Fruit fly (Drosophila melanogaster) whole organism, embryonic: Measurements from ENCODE around the gene CalpB.

Experiments
- Asciz ChIP-seq: fragments of 200-800 bp; sonication (Bioruptor generic); optimal IDR thresholded peaks from 2 replicates; lab custom pipeline; 2017; ENCODE audit warnings: missing biosample characterization, mild to moderate bottlenecking, missing genetic modification characterization, missing genetic modification reagents
- CG10366 ChIP-seq: fragments of 200-800 bp; sonication (Bioruptor generic); IDR thresholded peaks from 2 replicates; pipeline ENCODE4 v1.3.6; 2022; ENCODE audit warnings: missing biosample characterization, missing genetic modification characterization
- CG11247 ChIP-seq: fragments of 200-800 bp; sonication (Bioruptor generic); IDR thresholded peaks from 2 replicates; pipeline ENCODE4 v1.3.6; 2022; ENCODE audit warnings: missing biosample characterization, missing genetic modification characterization
- CG11398 ChIP-seq: fragments of 200-800 bp; sonication (Bioruptor generic); optimal IDR thresholded peaks from 2 replicates; lab custom pipeline; 2016; ENCODE audit warnings: missing biosample characterization, missing genetic modification characterization
- CG17328 ChIP-seq: fragments of 200-800 bp; sonication (Bioruptor generic); IDR thresholded peaks from 2 replicates; pipeline ENCODE4 v1.3.6; 2022; ENCODE audit warnings: missing biosample characterization, missing genetic modification characterization
- CG18619 ChIP-seq: fragments of 200-800 bp; sonication (Bioruptor generic); optimal IDR thresholded peaks from 3 replicates; lab custom pipeline; 2017; ENCODE audit warnings: missing biosample characterization, mild to moderate bottlenecking, missing genetic modification characterization
- CG31224 ChIP-seq: fragments of 200-800 bp; sonication (Bioruptor generic); IDR thresholded peaks from 2 replicates; pipeline ENCODE4 v1.3.6; 2022; ENCODE audit warnings: missing biosample characterization, missing genetic modification characterization
- CG3726 ChIP-seq: fragments of 200-800 bp; sonication (Bioruptor generic); IDR thresholded peaks from 3 replicates; pipeline ENCODE4, ENCODE4 v1.3.6; 2022; ENCODE audit warnings: missing biosample characterization, missing genetic modification characterization
- CG4360 ChIP-seq: fragments of 200-800 bp; sonication (Bioruptor generic); IDR thresholded peaks from 2 replicates; pipeline ENCODE4 v1.3.6; 2022; ENCODE audit warnings: missing biosample characterization, missing genetic modification characterization
- CG7556 ChIP-seq: fragments of 200-800 bp; sonication (Bioruptor generic); optimal IDR thresholded peaks from 2 replicates; lab custom pipeline; 2017; ENCODE audit warnings: missing biosample characterization, mild to moderate bottlenecking, missing genetic modification characterization
- CG9817 ChIP-seq: fragments of 200-800 bp; sonication (Bioruptor generic); optimal IDR thresholded peaks from 2 replicates; lab custom pipeline; 2018; ENCODE audit warnings: missing biosample characterization, mild to moderate bottlenecking, missing genetic modification characterization, moderate library complexity
- Dref ChIP-seq: fragments of 200-800 bp; sonication (Bioruptor generic); IDR thresholded peaks from 2 replicates; pipeline ENCODE4 v1.3.6; 2022; ENCODE audit warnings: missing biosample characterization, missing genetic modification characterization
- Drgx ChIP-seq: fragments of 200-800 bp; sonication (Bioruptor generic); IDR thresholded peaks from 2 replicates; pipeline ENCODE4 v1.3.6; 2022; ENCODE audit warnings: missing biosample characterization, missing genetic modification characterization
- Elba2 ChIP-seq: fragments of 200-800 bp; sonication (Bioruptor generic); optimal IDR thresholded peaks from 3 replicates; lab custom pipeline; 2016; ENCODE audit warnings: missing biosample characterization, missing genetic modification characterization
- Hmr ChIP-seq: fragments of 200-800 bp; sonication (Bioruptor generic); optimal IDR thresholded peaks from 3 replicates; lab custom pipeline; 2017; ENCODE audit warnings: mild to moderate bottlenecking, missing biosample characterization, missing genetic modification reagents, missing genetic modification characterization
- Jarid2 ChIP-seq: fragments of 200-800 bp; sonication (Bioruptor generic); optimal IDR thresholded peaks from 3 replicates; lab custom pipeline; 2017; ENCODE audit warnings: mild to moderate bottlenecking, missing biosample characterization, missing genetic modification reagents, missing genetic modification characterization
- NFAT ChIP-seq: fragments of 200-800 bp; sonication (Bioruptor generic); IDR thresholded peaks from 2 replicates; pipeline ENCODE4 v1.3.6; 2022; ENCODE audit warnings: missing biosample characterization, missing genetic modification characterization
- Opbp ChIP-seq: fragments of 200-800 bp; sonication (Bioruptor generic); IDR thresholded peaks from 3 replicates; pipeline ENCODE4 v1.3.6; 2022; ENCODE audit warnings: missing biosample characterization, missing genetic modification characterization; ENCODE audit not compliant: partially characterized antibody
- Sry-β ChIP-seq: fragments of 200-800 bp; sonication (Bioruptor generic); optimal IDR thresholded peaks from 2 replicates; lab custom pipeline; 2018; ENCODE audit warnings: missing biosample characterization, mild to moderate bottlenecking, missing genetic modification characterization, moderate library complexity
- TFAM ChIP-seq: fragments of 200-800 bp; sonication (Bioruptor generic); optimal IDR thresholded peaks from 2 replicates; lab custom pipeline; 2017; ENCODE audit warnings: missing biosample characterization, missing genetic modification characterization, inconsistent platforms
- Trl ChIP-seq, 3 experiments: fragments of >200 bp in 2 of 3; fragments of 200-800 bp in 1 of 3; sonication (Bioruptor generic) in 1 of 3; optimal IDR thresholded peaks; 2 replicates in 1 of 3; 3 replicates in 2 of 3; lab custom pipeline; 2016 to 2017; ENCODE audit warnings: missing biosample characterization in 1 of 3, missing genetic modification characterization in 1 of 3
- Xrp1 ChIP-seq: fragments of 200-800 bp; sonication (Bioruptor generic); IDR thresholded peaks from 2 replicates; pipeline ENCODE4 v1.3.6; 2022; ENCODE audit warnings: missing biosample characterization, missing genetic modification characterization
- amos ChIP-seq: fragments of 200-800 bp; sonication (Bioruptor generic); IDR thresholded peaks from 2 replicates; pipeline ENCODE4 v1.3.6; 2022; ENCODE audit warnings: missing biosample characterization, missing genetic modification characterization; ENCODE audit not compliant: partially characterized antibody
- bcd ChIP-seq: fragments of 200-800 bp; sonication (Bioruptor generic); optimal IDR thresholded peaks from 2 replicates; lab custom pipeline; 2017; ENCODE audit warnings: missing biosample characterization, mild to moderate bottlenecking, missing genetic modification characterization
- bsh ChIP-seq, 2 experiments: fragments of 200-800 bp; sonication (Bioruptor generic); optimal IDR thresholded peaks; 2 replicates each; lab custom pipeline; 2017 to 2018; ENCODE audit warnings: mild to moderate bottlenecking in 2 of 2, missing biosample characterization in 2 of 2, missing genetic modification characterization in 2 of 2, moderate library complexity in 1 of 2
- gce ChIP-seq: fragments of 200-800 bp; sonication (Bioruptor generic); IDR thresholded peaks from 3 replicates; pipeline ENCODE4 v1.3.6; 2022; ENCODE audit warnings: missing biosample characterization, missing genetic modification characterization
- gcm2 ChIP-seq: fragments of 200-800 bp; sonication (Bioruptor generic); optimal IDR thresholded peaks from 2 replicates; lab custom pipeline; 2016; ENCODE audit warnings: missing biosample characterization, missing genetic modification characterization
- jing ChIP-seq: fragments of 200-800 bp; sonication (Bioruptor generic); optimal IDR thresholded peaks from 2 replicates; lab custom pipeline; 2018; ENCODE audit warnings: missing biosample characterization, mild to moderate bottlenecking, missing genetic modification characterization
- nau ChIP-seq: fragments of 200-800 bp; sonication (Bioruptor generic); optimal IDR thresholded peaks from 3 replicates; lab custom pipeline; 2017; ENCODE audit warnings: missing biosample characterization, mild to moderate bottlenecking, missing genetic modification characterization, missing genetic modification reagents
- ranshi ChIP-seq: fragments of 200-800 bp; sonication (Bioruptor generic); IDR thresholded peaks from 2 replicates; pipeline ENCODE4 v1.3.6; 2022; ENCODE audit warnings: missing biosample characterization, missing genetic modification characterization
- rib ChIP-seq: fragments of 200-800 bp; sonication (Bioruptor generic); IDR thresholded peaks from 2 replicates; pipeline ENCODE4 v1.3.6; 2022; ENCODE audit warnings: missing biosample characterization, missing genetic modification characterization
- shn ChIP-seq: fragments of 200-800 bp; sonication (Bioruptor generic); optimal IDR thresholded peaks from 3 replicates; lab custom pipeline; 2016; ENCODE audit warnings: missing biosample characterization, missing genetic modification characterization
- sna ChIP-seq: fragments of 200-800 bp; sonication (Bioruptor generic); IDR thresholded peaks from 2 replicates; pipeline ENCODE4 v1.3.6; 2022; ENCODE audit warnings: missing biosample characterization, missing genetic modification characterization; ENCODE audit not compliant: partially characterized antibody
- sqz ChIP-seq: fragments of 200-800 bp; sonication (Bioruptor generic); optimal IDR thresholded peaks from 3 replicates; lab custom pipeline; 2018; ENCODE audit warnings: missing biosample characterization, mild to moderate bottlenecking, missing genetic modification characterization
- sug ChIP-seq: fragments of 200-800 bp; optimal IDR thresholded peaks from 2 replicates; lab custom pipeline; 2019; ENCODE audit warnings: missing biosample characterization, mild to moderate bottlenecking, missing genetic modification characterization, moderate library complexity
- tap ChIP-seq: fragments of 200-800 bp; optimal IDR thresholded peaks from 3 replicates; lab custom pipeline; 2019; ENCODE audit warnings: missing biosample characterization, mild to moderate bottlenecking, missing genetic modification characterization, moderate library complexity
- toy ChIP-seq: fragments of 200-800 bp; sonication (Bioruptor generic); IDR thresholded peaks from 2 replicates; pipeline ENCODE4 v1.3.6; 2022; ENCODE audit warnings: missing biosample characterization, missing genetic modification characterization
- twi ChIP-seq: fragments of 200-800 bp; optimal IDR thresholded peaks from 2 replicates; lab custom pipeline; 2019; ENCODE audit warnings: missing biosample characterization, mild to moderate bottlenecking, missing genetic modification characterization, moderate library complexity
- unpg ChIP-seq: fragments of 200-800 bp; sonication (Bioruptor generic); optimal IDR thresholded peaks from 3 replicates; lab custom pipeline; 2018; ENCODE audit warnings: missing biosample characterization, mild to moderate bottlenecking, missing genetic modification characterization, moderate library complexity
- vvl ChIP-seq: fragments of 200-800 bp; sonication (Bioruptor generic); IDR thresholded peaks from 2 replicates; pipeline ENCODE4 v1.3.6; 2022; ENCODE audit warnings: missing biosample characterization, missing genetic modification characterization
- zen ChIP-seq: fragments of 200-800 bp; sonication (Bioruptor generic); optimal IDR thresholded peaks from 3 replicates; lab custom pipeline; 2018; ENCODE audit warnings: missing biosample characterization, mild to moderate bottlenecking, missing genetic modification characterization, moderate library complexity
- zfh1 ChIP-seq: fragments of 200-800 bp; sonication (Bioruptor generic); IDR thresholded peaks from 3 replicates; pipeline ENCODE4 v1.3.6; 2022; ENCODE audit warnings: missing biosample characterization, missing genetic modification characterization

Gene CalpB

dm6 chr3L:9865053-9865442 lies 23.5 kb upstream of the CalpB start:
- TF ChIP-seq CG4360 (GFP tag; lab: Robert Waterston, UW), result peak; percentile 91
- TF ChIP-seq zen (tag; lab: Kevin White, UChicago), result no peak
- no peak for TF ChIP-seq Jarid2 (GFP tag; lab: Kevin White, UChicago)
- TF ChIP-seq bsh (GFP tag; optimal IDR thresholded peaks at IDR 0.05; lab: Kevin White, UChicago), result no peak
- no peak for TF ChIP-seq toy (GFP tag; lab: Robert Waterston, UW)

- TF ChIP-seq Xrp1 (GFP tag; lab: Robert Waterston, UW), result no peak
- peak; percentile 49; the same call in 1 of the 2 replicates for TF ChIP-seq Drgx (GFP tag; lab: Robert Waterston, UW)
- TF ChIP-seq NFAT (GFP tag; lab: Robert Waterston, UW), result no peak
These were observed 16.5 kb upstream of the CalpB start for dm6 chr3L:9872035-9872434.

dm6 chr3L:9878685-9879084 lies 9.9 kb upstream of the CalpB start, which contains the start of gene CG34382:
TSS of gene CG34382 (plus strand) at chr3L:9878985.
- no peak for TF ChIP-seq sqz (GFP tag; lab: Kevin White, UChicago)
- 0 out of 3 replicates have a peak, but pooled peaks have one; percentile 23 for TF ChIP-seq CG3726

dm6 chr3L:9893983-9894382 lies 5.4 kb downstream of the CalpB start:
- no peak for TF ChIP-seq TFAM (GFP tag; lab: Kevin White, UChicago)
- TF ChIP-seq nau (GFP tag; lab: Kevin White, UChicago), result no peak
- no peak for TF ChIP-seq Sry-β (GFP tag; lab: Kevin White, UChicago)
- no peak for TF ChIP-seq ranshi (GFP tag; lab: Robert Waterston, UW)
- TF ChIP-seq Dref, result no peak
- TF ChIP-seq bcd (GFP tag; lab: Kevin White, UChicago), result no peak
- no peak for TF ChIP-seq CG18619 (GFP tag; lab: Kevin White, UChicago)
- TF ChIP-seq CG31224 (GFP tag; lab: Robert Waterston, UW), result no peak
- no peak for TF ChIP-seq vvl

dm6 chr3L:9894643-9895042 lies 6.1 kb downstream of the CalpB start, which contains the start of the genes CG6709 and Hez:
TSS of gene CG6709 (minus strand) at chr3L:9894743.
TSS of gene Hez (minus strand) at chr3L:9894743.
- TF ChIP-seq sna (GFP tag; lab: Robert Waterston, UW) (no peak), gce (GFP tag; lab: Robert Waterston, UW) (no peak), Opbp (GFP tag; lab: Robert Waterston, UW) (no peak), Trl (optimal IDR thresholded peaks at IDR 0.05; lab: Kevin White, UChicago) (no peak), Trl (GFP tag; optimal IDR thresholded peaks at IDR 0.05; lab: Kevin White, UChicago) (no peak), jing (no peak), CG7556 (GFP tag; lab: Kevin White, UChicago) (no peak)

dm6 chr3L:9897164-9897783 lies 8.7 kb downstream of the CalpB start:
- TF ChIP-seq Hmr (GFP tag; lab: Kevin White, UChicago), result peak; percentile 1
- TF ChIP-seq CG9817 (tag; lab: Kevin White, UChicago), result no peak
- TF ChIP-seq gcm2 (GFP tag; lab: Kevin White, UChicago), result no peak
- TF ChIP-seq CG11398 (GFP tag; lab: Kevin White, UChicago), result no peak
- peak; percentile 27 for TF ChIP-seq shn (GFP tag; lab: Kevin White, UChicago)
- TF ChIP-seq zfh1, result no peak
- peak; percentile 28; the same call in 1 of the 2 replicates for TF ChIP-seq CG10366 (GFP tag; lab: Robert Waterston, UW)
- TF ChIP-seq rib (GFP tag; lab: Robert Waterston, UW), result peak; percentile 72
- TF ChIP-seq Elba2 (GFP tag; lab: Kevin White, UChicago), result peak; percentile 18
- TF ChIP-seq tap (tag; lab: Kevin White, UChicago), result no peak
- 0 out of 2 replicates have a peak, but pooled peaks have one; percentile 25 for TF ChIP-seq CG17328
- no peak for TF ChIP-seq Asciz (GFP tag; lab: Kevin White, UChicago)
- peak; percentile 39 for TF ChIP-seq sug (tag; lab: Kevin White, UChicago)
- TF ChIP-seq unpg, result peak; percentile 10
- TF ChIP-seq amos, result no peak
- TF ChIP-seq twi (tag; lab: Kevin White, UChicago), result no peak
- TF ChIP-seq CG11247 (GFP tag; lab: Robert Waterston, UW), result no peak
